Worm (Caenorhabditis elegans): Measurements from ENCODE around the gene F52D2.5.

The F52D2.5 gene

ce11 chrX:1974699-1975098, at the start of gene F52D2.5:
Gene F52D2.5 (minus strand): TSS chrX:1974799.
- TF ChIP-seq rnt-1 (tag; optimal IDR thresholded peaks at IDR 0.05) (no peak), syd-9 (tag; optimal IDR thresholded peaks at IDR 0.05) (no peak), ahr-1 (tag; optimal IDR thresholded peaks at IDR 0.05) (no peak), pha-4 (tag; optimal IDR thresholded peaks at IDR 0.05) (no peak), tbx-2 (tag; optimal IDR thresholded peaks at IDR 0.05) (no peak), elt-2 (tag; optimal IDR thresholded peaks at IDR 0.05) (no peak), ceh-48 (tag; optimal IDR thresholded peaks at IDR 0.05) (no peak), gmeb-2 (tag; optimal IDR thresholded peaks at IDR 0.05) (no peak), ceh-2 (tag; optimal IDR thresholded peaks at IDR 0.05) (no peak), pag-3 (tag; optimal IDR thresholded peaks at IDR 0.05; ENCODE audit: borderline replicate concordance) (no peak), pax-1 (tag; optimal IDR thresholded peaks at IDR 0.05) (no peak), nfya-1 (tag; optimal IDR thresholded peaks at IDR 0.05) (no peak), hlh-15 (tag; optimal IDR thresholded peaks at IDR 0.05) (no peak)

DNA sequence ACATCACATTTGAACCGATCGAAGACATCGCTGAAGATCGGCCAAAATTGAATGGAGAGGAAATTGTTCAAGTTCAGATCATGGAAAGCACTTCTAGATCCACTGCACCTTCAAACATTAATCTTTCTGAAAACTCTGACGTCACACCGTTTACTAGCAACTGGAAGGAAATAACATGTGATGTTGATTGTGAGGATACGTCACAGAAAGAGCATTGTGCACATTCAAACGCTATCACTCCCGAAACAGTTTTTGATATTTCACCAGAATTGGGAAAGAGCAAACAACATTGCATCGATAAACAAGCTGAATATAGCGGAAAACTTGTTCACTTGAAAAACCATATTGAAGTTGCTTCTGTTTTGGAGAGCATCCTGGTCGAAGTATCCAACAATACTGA, 47.0 kb upstream of the F52D2.5 start:
- TF ChIP-seq pat-9 (tag; optimal IDR thresholded peaks at IDR 0.05) = no peak
- no peak for TF ChIP-seq ceh-34 (tag; optimal IDR thresholded peaks at IDR 0.05)
- TF ChIP-seq K02D7.2 (tag; optimal IDR thresholded peaks at IDR 0.05) = no peak
- TF ChIP-seq ceh-48 (tag; optimal IDR thresholded peaks at IDR 0.05) = no peak
- TF ChIP-seq fax-1 (tag; optimal IDR thresholded peaks at IDR 0.05) = no peak
- no peak for TF ChIP-seq eyg-1 (tag; optimal IDR thresholded peaks at IDR 0.05)
- TF ChIP-seq zip-5 (tag; optimal IDR thresholded peaks at IDR 0.05) = no peak
- TF ChIP-seq ama-1 (optimal IDR thresholded peaks at IDR 0.05) = no peak

DNA sequence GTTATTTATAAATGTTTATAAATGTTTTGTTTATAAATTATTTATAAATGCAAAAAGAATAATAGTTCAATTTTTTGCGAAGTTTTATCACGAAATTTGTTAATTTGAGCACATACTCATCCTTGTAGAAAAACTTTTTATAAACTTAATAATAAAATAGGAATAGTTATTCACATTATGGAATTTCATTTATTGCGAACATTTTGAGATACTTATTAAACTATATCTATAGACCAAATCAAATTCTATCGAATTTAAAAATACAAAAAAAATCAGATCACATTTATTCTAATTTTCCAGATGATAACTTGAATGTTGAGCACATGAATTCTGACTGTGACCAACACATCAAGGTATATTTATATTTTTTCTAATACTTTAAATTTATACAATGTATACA, 44.2 kb upstream of the F52D2.5 start, which contains the start of gene Y102A11A.3:
Y102A11A.3 (plus strand) TSS at position 301 of the 400 bp plus-strand sequence.
- TF ChIP-seq elt-4 (tag; optimal IDR thresholded peaks at IDR 0.05) = no peak
- TF ChIP-seq che-1 (tag; optimal IDR thresholded peaks at IDR 0.05) = no peak
- no peak for TF ChIP-seq mec-3 (tag; optimal IDR thresholded peaks at IDR 0.05; ENCODE audit: borderline replicate concordance)
- no peak for TF ChIP-seq dve-1 (tag; optimal IDR thresholded peaks at IDR 0.05)
- no peak for TF ChIP-seq unc-42 (tag; optimal IDR thresholded peaks at IDR 0.05)
- no peak for TF ChIP-seq K02D7.2 (tag; optimal IDR thresholded peaks at IDR 0.05)
- TF ChIP-seq ceh-2 (tag; optimal IDR thresholded peaks at IDR 0.05) = no peak
- no peak for TF ChIP-seq ceh-22 (tag; optimal IDR thresholded peaks at IDR 0.05)
- no peak for TF ChIP-seq nhr-11 (tag; optimal IDR thresholded peaks at IDR 0.05)
- TF ChIP-seq elt-2 (tag; optimal IDR thresholded peaks at IDR 0.05) = no peak
- no peak for TF ChIP-seq ceh-31 (tag; optimal IDR thresholded peaks at IDR 0.05)

DNA sequence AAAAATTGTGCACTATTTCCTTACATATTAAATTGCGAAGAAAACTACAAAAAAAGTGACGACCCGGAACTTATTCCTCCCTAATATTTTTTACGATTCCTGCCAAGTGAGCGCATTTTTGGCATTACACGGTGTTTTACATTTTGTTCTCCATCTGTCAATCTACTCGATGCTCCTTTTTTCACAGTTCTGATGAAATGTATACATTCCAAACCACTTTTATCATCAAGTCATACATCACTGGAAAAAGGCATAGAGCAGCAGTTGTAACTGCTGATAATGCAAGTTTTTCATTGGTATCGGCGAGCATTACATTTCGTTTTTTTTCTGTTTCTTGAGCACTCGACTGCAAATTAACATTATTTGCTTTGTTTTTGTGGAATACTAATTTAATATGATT, 43.6 kb upstream of the F52D2.5 start:
- TF ChIP-seq elt-2 (tag; optimal IDR thresholded peaks at IDR 0.05) = no peak
- TF ChIP-seq ztf-16 (tag; optimal IDR thresholded peaks at IDR 0.05) = no peak
- no peak for TF ChIP-seq tbx-7 (tag; optimal IDR thresholded peaks at IDR 0.05)
- TF ChIP-seq ref-2 (tag; optimal IDR thresholded peaks at IDR 0.05) = no peak
- TF ChIP-seq ceh-31 (tag; optimal IDR thresholded peaks at IDR 0.05) = no peak
- TF ChIP-seq unc-3 (GFP tag; conservative IDR thresholded peaks at IDR 0.05) = no peak
- no peak for TF ChIP-seq unc-3 (tag; optimal IDR thresholded peaks at IDR 0.05)
- no peak for TF ChIP-seq hlh-8 (tag; optimal IDR thresholded peaks at IDR 0.05)
- no peak for TF ChIP-seq ceh-22 (tag; optimal IDR thresholded peaks at IDR 0.05)
- no peak for TF ChIP-seq syd-9 (tag; optimal IDR thresholded peaks at IDR 0.05)

- no peak for TF ChIP-seq hlh-30 (tag; optimal IDR thresholded peaks at IDR 0.05; ENCODE audit: insufficient read depth)
- no peak for TF ChIP-seq ceh-31 (tag; optimal IDR thresholded peaks at IDR 0.05)
- no peak for TF ChIP-seq pqm-1 (tag; optimal IDR thresholded peaks at IDR 0.05)
- no peak for TF ChIP-seq hlh-6 (tag; optimal IDR thresholded peaks at IDR 0.05)
- no peak for TF ChIP-seq ama-1 (optimal IDR thresholded peaks at IDR 0.05)
- TF ChIP-seq sdc-2 (tag; optimal IDR thresholded peaks at IDR 0.05) = no peak
These were observed 39.9 kb upstream of the F52D2.5 start for ce11 chrX:2014521-2014920.
